Worm (Caenorhabditis elegans): ENCODE measurements around the gene C24A3.4.
A peak's percentile ranks its signal among the peaks of the same experiment; 100 is the strongest.

- TF ChIP-seq tlf-1 (GFP tag; optimal IDR thresholded peaks at IDR 0.05) (no peak), egl-44 (GFP tag; IDR thresholded peaks at IDR 0.05) (no peak), Y53G8AR.9 (GFP tag; conservative IDR thresholded peaks at IDR 0.05) (no peak), ama-1 (optimal IDR thresholded peaks at IDR 0.05) (no peak), ama-1 (GFP tag; optimal IDR thresholded peaks at IDR 0.05) (no peak), F22D6.2 (tag; optimal IDR thresholded peaks at IDR 0.05) (no peak), unc-62 (GFP tag; optimal IDR thresholded peaks at IDR 0.05) (no peak), ztf-18 (tag; optimal IDR thresholded peaks at IDR 0.05) (peak; percentile 25), ztf-6 (GFP tag; IDR thresholded peaks at IDR 0.05) (no peak), mel-28 (tag; optimal IDR thresholded peaks at IDR 0.05; ENCODE audit: borderline replicate concordance) (no peak)
Observed at ce11 chrX:9025484-9025883, 33.3 kb downstream of the C24A3.4 start.
